Worm (Caenorhabditis elegans): ENCODE data around the gene rgs-3.

ce11 chrII:6116701-6117100 lies 17.1 kb downstream of the rgs-3 start:
- no peak for TF ChIP-seq blmp-1 (tag; optimal IDR thresholded peaks at IDR 0.05)
- TF ChIP-seq unc-62 (GFP tag; optimal IDR thresholded peaks at IDR 0.05), result no peak
- no peak for TF ChIP-seq lin-13 (tag; optimal IDR thresholded peaks at IDR 0.05)
- no peak for TF ChIP-seq elt-3 (tag; optimal IDR thresholded peaks at IDR 0.05)
- no peak for TF ChIP-seq nhr-28 (tag; optimal IDR thresholded peaks at IDR 0.05)
- no peak for TF ChIP-seq drap-1 (GFP tag; optimal IDR thresholded peaks at IDR 0.05)
- TF ChIP-seq pha-4 (tag; optimal IDR thresholded peaks at IDR 0.05), result no peak
